Worm (Caenorhabditis elegans) whole organism, L2 larva: ENCODE results near the gene glc-3.

ENCODE experiments used
- F13H6.1 ChIP-seq: sonication (generic microtip); optimal IDR thresholded peaks from 2 replicates; lab custom pipeline; 2016; ENCODE audit warnings: missing genetic modification characterization, missing compliant biosample characterization
- R02D3.7 ChIP-seq: fragments of 150-350 bp; optimal IDR thresholded peaks from 2 replicates; lab custom pipeline; 2014; ENCODE audit warnings: missing biosample characterization, missing genetic modification characterization
- Y55F3AM.14 ChIP-seq: fragments of 200-800 bp; sonication (Bioruptor generic); optimal IDR thresholded peaks from 2 replicates; lab custom pipeline; 2018; ENCODE audit warnings: mild to moderate bottlenecking, missing genetic modification characterization, missing compliant biosample characterization
- alr-1 ChIP-seq: fragments of 150-350 bp; optimal IDR thresholded peaks from 2 replicates; lab custom pipeline; 2014; ENCODE audit warnings: missing biosample characterization, missing genetic modification characterization
- aly-2 ChIP-seq: fragments of 150-350 bp; optimal IDR thresholded peaks from 2 replicates; lab custom pipeline; 2014; ENCODE audit warnings: missing biosample characterization, missing genetic modification characterization
- ama-1 ChIP-seq: fragments of 150-350 bp; optimal IDR thresholded peaks from 2 replicates; lab custom pipeline; 2018; ENCODE audit warnings: inconsistent platforms
- blmp-1 ChIP-seq: sonication (generic microtip); optimal IDR thresholded peaks from 2 replicates; lab custom pipeline; 2017; ENCODE audit warnings: missing genetic modification characterization, mild to moderate bottlenecking, missing compliant biosample characterization, antibody characterized with exemption, moderate library complexity; ENCODE audit not compliant: insufficient read depth
- ceh-82 ChIP-seq: fragments of 150-350 bp; optimal IDR thresholded peaks from 2 replicates; lab custom pipeline; 2014; ENCODE audit warnings: missing biosample characterization, missing genetic modification characterization
- crh-2 ChIP-seq: sonication (generic microtip); optimal IDR thresholded peaks from 2 replicates; lab custom pipeline; 2017; ENCODE audit warnings: missing biosample characterization, missing genetic modification characterization
- egl-27 ChIP-seq: sonication (generic microtip); optimal IDR thresholded peaks from 3 replicates; lab custom pipeline; 2017; ENCODE audit warnings: missing biosample characterization, missing genetic modification reagents, missing genetic modification characterization
- elt-1 ChIP-seq: fragments of 150-350 bp; optimal IDR thresholded peaks from 2 replicates; lab custom pipeline; 2014; ENCODE audit warnings: missing biosample characterization, missing genetic modification characterization
- elt-3 ChIP-seq: sonication (generic microtip); optimal IDR thresholded peaks from 2 replicates; lab custom pipeline; 2017; ENCODE audit warnings: missing biosample characterization, missing genetic modification characterization
- fos-1 ChIP-seq: fragments of 150-350 bp; optimal IDR thresholded peaks from 2 replicates; lab custom pipeline; 2014; ENCODE audit warnings: missing biosample characterization, missing genetic modification characterization
- gmeb-1 ChIP-seq: fragments of 150-350 bp; optimal IDR thresholded peaks from 2 replicates; lab custom pipeline; 2014; ENCODE audit warnings: missing biosample characterization, missing genetic modification characterization
- lin-39 ChIP-seq: fragments of 150-350 bp; optimal IDR thresholded peaks from 2 replicates; lab custom pipeline; 2014; ENCODE audit warnings: missing biosample characterization, missing genetic modification reagents, missing genetic modification characterization
- lsy-2 ChIP-seq, 2 experiments: fragments of 150-350 bp in 1 of 2; sonication (generic microtip) in 1 of 2; optimal IDR thresholded peaks; 2 replicates each; lab custom pipeline; 2014 to 2017; ENCODE audit warnings: missing biosample characterization in 2 of 2, missing genetic modification characterization in 2 of 2
- mab-5 ChIP-seq: fragments of 150-350 bp; optimal IDR thresholded peaks from 2 replicates; lab custom pipeline; 2014; ENCODE audit warnings: missing biosample characterization, missing genetic modification characterization
- mbf-1 ChIP-seq: sonication (generic microtip); optimal IDR thresholded peaks from 2 replicates; lab custom pipeline; 2017; ENCODE audit warnings: missing biosample characterization, missing genetic modification characterization
- mdl-1 ChIP-seq, 2 experiments: fragments of 150-350 bp in 1 of 2; sonication (generic microtip) in 1 of 2; optimal IDR thresholded peaks; 2 replicates each; lab custom pipeline; 2017; ENCODE audit warnings: missing biosample characterization in 2 of 2, missing genetic modification characterization in 2 of 2
- nhr-10 ChIP-seq: sonication (generic microtip); optimal IDR thresholded peaks from 2 replicates; lab custom pipeline; 2017; ENCODE audit warnings: missing biosample characterization, missing genetic modification characterization
- nhr-11 ChIP-seq: fragments of 150-350 bp; optimal IDR thresholded peaks from 2 replicates; lab custom pipeline; 2014; ENCODE audit warnings: missing biosample characterization, missing genetic modification characterization
- nhr-12 ChIP-seq: fragments of 150-350 bp; optimal IDR thresholded peaks from 2 replicates; lab custom pipeline; 2014; ENCODE audit warnings: missing biosample characterization, missing genetic modification characterization
- nhr-129 ChIP-seq: fragments of 150-350 bp; optimal IDR thresholded peaks from 2 replicates; lab custom pipeline; 2014; ENCODE audit warnings: missing biosample characterization, missing genetic modification characterization
- nhr-21 ChIP-seq: fragments of 150-350 bp; optimal IDR thresholded peaks from 2 replicates; lab custom pipeline; 2014; ENCODE audit warnings: missing biosample characterization, missing genetic modification characterization
- nhr-23 ChIP-seq: fragments of 150-350 bp; optimal IDR thresholded peaks from 2 replicates; lab custom pipeline; 2014; ENCODE audit warnings: missing biosample characterization, missing genetic modification reagents, missing genetic modification characterization
- nhr-237 ChIP-seq: fragments of 150-350 bp; optimal IDR thresholded peaks from 2 replicates; lab custom pipeline; 2014; ENCODE audit warnings: missing biosample characterization, missing genetic modification characterization
- nhr-25 ChIP-seq: fragments of 150-350 bp; sonication (generic microtip); optimal IDR thresholded peaks from 3 replicates; lab custom pipeline; 2014; ENCODE audit warnings: missing biosample characterization, missing genetic modification characterization
- nhr-6 ChIP-seq: fragments of 150-350 bp; optimal IDR thresholded peaks from 2 replicates; lab custom pipeline; 2014; ENCODE audit warnings: missing biosample characterization, missing genetic modification characterization
- nhr-77 ChIP-seq: fragments of 150-350 bp; optimal IDR thresholded peaks from 2 replicates; lab custom pipeline; 2014; ENCODE audit warnings: missing biosample characterization, missing genetic modification characterization
- peb-1 ChIP-seq: fragments of 150-350 bp; optimal IDR thresholded peaks from 2 replicates; lab custom pipeline; 2014; ENCODE audit warnings: missing biosample characterization, missing genetic modification characterization
- skn-1 ChIP-seq: sonication (generic microtip); optimal IDR thresholded peaks from 2 replicates; lab custom pipeline; 2017; ENCODE audit warnings: missing biosample characterization, missing genetic modification characterization
- sma-3 ChIP-seq: sonication (generic microtip); optimal IDR thresholded peaks from 2 replicates; lab custom pipeline; 2016; ENCODE audit warnings: missing genetic modification reagents, missing genetic modification characterization, missing compliant biosample characterization
- sma-9 ChIP-seq, 2 experiments: fragments of 150-350 bp in 1 of 2; sonication (generic microtip) in 1 of 2; optimal IDR thresholded peaks; 2 replicates each; lab custom pipeline; 2014 to 2016; ENCODE audit warnings: missing genetic modification characterization in 2 of 2, mild to moderate bottlenecking in 1 of 2, missing biosample characterization in 1 of 2, missing compliant biosample characterization in 1 of 2, missing genetic modification reagents in 1 of 2, moderate library complexity in 1 of 2
- snpc-4 ChIP-seq: fragments of 150-350 bp; optimal IDR thresholded peaks from 2 replicates; lab custom pipeline; 2014; ENCODE audit warnings: missing biosample characterization, missing genetic modification characterization
- unc-62 ChIP-seq: fragments of 150-350 bp; optimal IDR thresholded peaks from 2 replicates; lab custom pipeline; 2014; ENCODE audit warnings: missing biosample characterization, missing genetic modification reagents, missing genetic modification characterization
- ztf-1 ChIP-seq: fragments of 200-800 bp; sonication (Bioruptor generic); conservative IDR thresholded peaks from 2 replicates; pipeline ENCODE4 v1.3.6; 2022; ENCODE audit warnings: missing genetic modification characterization, missing compliant biosample characterization
- ztf-11 ChIP-seq: sonication (generic microtip); optimal IDR thresholded peaks from 2 replicates; lab custom pipeline; 2017; ENCODE audit warnings: missing biosample characterization, missing genetic modification characterization
- ztf-4 ChIP-seq: fragments of 150-350 bp; optimal IDR thresholded peaks from 2 replicates; lab custom pipeline; 2014; ENCODE audit warnings: missing biosample characterization, missing genetic modification characterization

glc-3 gene

DNA sequence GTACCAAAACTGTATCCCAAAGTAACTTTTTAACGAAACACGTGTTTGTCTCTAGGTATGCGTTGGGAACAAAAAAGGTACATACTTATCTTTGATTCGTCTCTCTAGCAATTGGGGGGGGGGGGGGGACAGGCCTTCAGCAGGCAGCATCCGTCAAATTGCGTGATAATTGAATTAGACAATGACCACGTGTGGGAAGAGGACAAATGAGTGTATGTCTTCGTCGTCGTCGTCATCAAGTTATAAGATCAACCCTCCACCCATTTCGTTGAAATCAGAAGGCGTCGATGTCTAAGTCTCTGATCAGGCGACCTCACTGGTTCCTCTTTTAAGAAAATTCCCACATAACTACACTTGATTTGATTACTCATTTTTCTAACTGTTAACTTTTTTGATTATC is 42.8 kb downstream of the glc-3 start, which contains the start of gene F08F3.4:
Gene F08F3.4 (plus strand): TSS at position 277 of the 400 bp plus-strand sequence.
- peak; percentile 11 for TF ChIP-seq blmp-1 (tag; lab: Kevin White, UChicago)
- TF ChIP-seq nhr-12 (tag; lab: Kevin White, UChicago) = no peak
- TF ChIP-seq Y55F3AM.14 = peak; percentile 99
- peak; percentile 82 for TF ChIP-seq sma-9 (GFP tag; optimal IDR thresholded peaks at IDR 0.05; lab: Kevin White, UChicago)
- no peak for TF ChIP-seq sma-9 (tag; optimal IDR thresholded peaks at IDR 0.05; lab: Kevin White, UChicago)
- TF ChIP-seq nhr-25 (tag; lab: Kevin White, UChicago) = peak; percentile 58
- peak; percentile 59 for TF ChIP-seq sma-3 (GFP tag; lab: Kevin White, UChicago)
- TF ChIP-seq peb-1 = no peak
- peak; percentile 27 for TF ChIP-seq nhr-21

DNA sequence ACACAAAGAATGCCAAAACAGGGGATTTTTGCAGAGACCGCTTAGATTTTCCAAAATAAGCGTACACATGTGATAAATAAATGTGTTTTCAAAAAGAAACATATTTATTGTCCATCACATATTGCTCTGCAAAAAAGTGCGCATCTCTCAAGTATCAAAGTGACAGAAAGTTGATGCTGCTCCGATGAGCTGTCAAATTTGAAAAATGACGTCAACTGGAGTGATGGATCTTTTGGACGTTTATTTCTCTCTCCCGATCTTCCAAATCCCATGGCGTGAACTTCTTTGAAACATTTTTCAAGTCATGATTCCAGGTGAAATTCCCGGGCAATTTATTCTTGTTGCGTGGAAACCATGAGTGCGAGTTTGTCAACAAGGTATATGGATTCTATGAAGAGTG is 44.6 kb downstream of the glc-3 start:
- TF ChIP-seq nhr-237 (tag; lab: Kevin White, UChicago) (no peak), alr-1 (no peak), crh-2 (no peak), ztf-4 (tag; lab: Kevin White, UChicago) (no peak), skn-1 (tag; lab: Kevin White, UChicago) (no peak), peb-1 (no peak), nhr-25 (tag; lab: Kevin White, UChicago) (no peak), ama-1 (lab: Kevin White, UChicago) (no peak), nhr-129 (tag; lab: Kevin White, UChicago) (no peak), ztf-1 (no peak), nhr-6 (tag; lab: Kevin White, UChicago) (no peak), Y55F3AM.14 (peak; percentile 94), unc-62 (peak; percentile 56), F13H6.1 (tag; lab: Kevin White, UChicago) (no peak), aly-2 (no peak), nhr-77 (tag; lab: Kevin White, UChicago) (no peak), nhr-10 (tag; lab: Kevin White, UChicago) (no peak), nhr-23 (tag; lab: Kevin White, UChicago) (no peak), lsy-2 (tag; optimal IDR thresholded peaks at IDR 0.05; lab: Kevin White, UChicago) (peak in 1 of 2 experiments; percentile 15)
- TF ChIP-seq, all 48 proteins: peak for 3

DNA sequence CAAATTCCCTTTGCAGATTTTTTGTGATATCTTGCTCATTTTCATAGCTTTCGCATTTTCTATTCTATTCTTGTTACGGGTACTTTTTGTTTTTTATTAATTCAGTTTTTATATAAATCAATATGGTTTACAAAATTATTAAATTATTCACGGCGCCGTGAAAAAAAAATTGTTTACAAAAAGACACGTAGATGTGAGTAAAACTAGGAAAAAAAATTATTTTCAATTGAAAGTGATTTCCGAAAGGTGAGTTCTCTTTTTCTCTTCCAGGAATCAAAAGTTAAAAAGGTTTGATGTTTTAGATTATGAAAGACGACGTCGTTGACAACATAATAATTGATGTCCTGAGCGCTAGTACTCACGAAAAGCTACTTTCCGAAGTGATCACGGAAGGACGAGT is 45.3 kb downstream of the glc-3 start, which contains the start of gene C25A6.1:
Gene C25A6.1 (plus strand): TSS at position 301 of the 400 bp plus-strand sequence.
- no peak for TF ChIP-seq snpc-4 (tag; lab: Kevin White, UChicago)
- TF ChIP-seq sma-9 (GFP tag; optimal IDR thresholded peaks at IDR 0.05; lab: Kevin White, UChicago) = no peak
- TF ChIP-seq sma-9 (tag; optimal IDR thresholded peaks at IDR 0.05; lab: Kevin White, UChicago) = no peak
- no peak for TF ChIP-seq R02D3.7 (tag; lab: Kevin White, UChicago)
- no peak for TF ChIP-seq mab-5 (tag; lab: Kevin White, UChicago)
- TF ChIP-seq ztf-4 (tag; lab: Kevin White, UChicago) = no peak
- no peak for TF ChIP-seq Y55F3AM.14
- no peak for TF ChIP-seq ceh-82 (tag; lab: Kevin White, UChicago)
- TF ChIP-seq mbf-1 (tag; lab: Kevin White, UChicago) = no peak
- no peak for TF ChIP-seq lsy-2 (tag; optimal IDR thresholded peaks at IDR 0.05; lab: Kevin White, UChicago)
- no peak for TF ChIP-seq nhr-25 (tag; lab: Kevin White, UChicago)
- no peak for TF ChIP-seq sma-3 (GFP tag; lab: Kevin White, UChicago)
- no peak for TF ChIP-seq unc-62
- no peak for TF ChIP-seq skn-1 (tag; lab: Kevin White, UChicago)
- TF ChIP-seq elt-3 = no peak
- no peak for TF ChIP-seq peb-1
- TF ChIP-seq gmeb-1 (tag; lab: Kevin White, UChicago) = no peak
- no peak for TF ChIP-seq lin-39 (tag; lab: Kevin White, UChicago)
- TF ChIP-seq elt-1 (tag; lab: Kevin White, UChicago) = no peak
- TF ChIP-seq crh-2 = no peak
- TF ChIP-seq, all 48 proteins: peak for 0

DNA sequence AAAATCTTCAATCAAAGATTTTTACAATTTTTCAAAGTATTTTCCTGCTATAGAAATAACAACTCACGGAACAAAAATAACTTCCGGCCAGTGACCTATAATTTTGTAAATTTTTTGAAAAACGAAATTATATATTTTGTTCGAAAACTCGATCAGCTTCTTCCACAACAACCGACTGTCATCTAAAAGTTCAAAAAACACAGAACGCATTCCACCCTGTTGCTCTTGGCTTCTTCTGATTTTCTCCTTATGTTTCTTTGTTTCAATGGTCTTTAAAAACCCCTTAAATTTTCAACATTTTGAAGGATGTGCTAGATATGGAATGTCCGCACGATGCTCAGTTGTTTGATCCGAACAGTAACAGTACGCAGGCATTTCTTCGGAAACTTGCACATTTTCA is 48.5 kb downstream of the glc-3 start, which contains the start of gene dmsr-7:
Gene dmsr-7 (plus strand): TSS at position 301 of the 400 bp plus-strand sequence.
- TF ChIP-seq nhr-11 (tag; lab: Kevin White, UChicago) = no peak
- no peak for TF ChIP-seq elt-1 (tag; lab: Kevin White, UChicago)
- no peak for TF ChIP-seq skn-1 (tag; lab: Kevin White, UChicago)
- no peak for TF ChIP-seq egl-27 (tag; lab: Kevin White, UChicago)
- no peak for TF ChIP-seq fos-1 (tag; lab: Kevin White, UChicago)
- no peak for TF ChIP-seq nhr-23 (tag; lab: Kevin White, UChicago)
- TF ChIP-seq nhr-25 (tag; lab: Kevin White, UChicago) = no peak
- TF ChIP-seq nhr-21 = no peak
- no peak for TF ChIP-seq mdl-1 (tag; optimal IDR thresholded peaks at IDR 0.05; lab: Kevin White, UChicago)
- no peak for TF ChIP-seq R02D3.7 (tag; lab: Kevin White, UChicago)
- no peak for TF ChIP-seq nhr-6 (tag; lab: Kevin White, UChicago)
- TF ChIP-seq unc-62 = no peak
- no peak for TF ChIP-seq ztf-11
- TF ChIP-seq alr-1 = no peak
- no peak for TF ChIP-seq gmeb-1 (tag; lab: Kevin White, UChicago)
- TF ChIP-seq ama-1 (lab: Kevin White, UChicago) = no peak
